Worm (Caenorhabditis elegans): ENCODE measurements around the gene mog-5.
A peak's percentile ranks its signal among the peaks of the same experiment; 100 is the strongest.

The mog-5 gene

DNA sequence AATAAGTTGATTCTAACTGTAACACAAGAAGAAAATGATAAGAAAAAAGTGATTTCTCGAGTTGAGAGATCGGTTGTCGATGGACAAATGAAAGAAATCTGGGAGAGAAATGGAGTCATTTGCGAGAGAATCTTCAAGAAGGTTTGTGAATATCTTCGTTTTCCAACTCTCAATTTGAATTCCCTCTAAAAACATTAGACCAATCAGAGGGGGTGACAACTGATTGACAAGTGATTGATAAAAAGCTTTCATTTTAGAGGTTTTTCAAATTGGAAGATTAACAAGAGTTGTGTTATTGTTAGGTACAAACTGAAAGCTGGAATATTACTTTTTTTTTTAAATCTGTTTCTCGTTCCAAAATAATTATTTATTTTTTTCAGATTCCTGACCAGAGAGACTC lies 18.6 kb downstream of the mog-5 start:
- TF ChIP-seq blmp-1 (tag; optimal IDR thresholded peaks at IDR 0.05; ENCODE audit: insufficient read depth): no peak
- TF ChIP-seq skn-1 (tag; optimal IDR thresholded peaks at IDR 0.05): no peak

DNA sequence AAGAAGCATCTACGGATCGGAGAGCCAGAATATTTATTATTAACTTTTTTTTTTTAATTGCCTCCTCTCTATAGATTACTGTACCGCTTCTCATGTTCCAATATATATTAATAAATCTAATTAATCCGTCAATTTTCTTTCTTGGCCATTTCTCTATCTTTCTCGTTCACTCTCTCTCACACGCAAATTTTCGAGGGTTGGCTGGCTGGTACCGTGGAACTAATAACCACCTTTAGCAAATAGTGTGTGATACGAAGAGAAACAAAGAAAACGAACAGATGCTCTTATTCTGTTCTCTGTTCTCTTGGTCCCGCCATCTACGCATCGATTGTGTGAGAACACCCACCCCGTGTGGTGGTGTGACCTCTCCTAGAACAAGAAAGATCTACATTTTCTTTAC lies 19.0 kb downstream of the mog-5 start:
- TF ChIP-seq lsy-2 (tag; optimal IDR thresholded peaks at IDR 0.05) (no peak), sem-4 (tag; optimal IDR thresholded peaks at IDR 0.05) (no peak)

DNA sequence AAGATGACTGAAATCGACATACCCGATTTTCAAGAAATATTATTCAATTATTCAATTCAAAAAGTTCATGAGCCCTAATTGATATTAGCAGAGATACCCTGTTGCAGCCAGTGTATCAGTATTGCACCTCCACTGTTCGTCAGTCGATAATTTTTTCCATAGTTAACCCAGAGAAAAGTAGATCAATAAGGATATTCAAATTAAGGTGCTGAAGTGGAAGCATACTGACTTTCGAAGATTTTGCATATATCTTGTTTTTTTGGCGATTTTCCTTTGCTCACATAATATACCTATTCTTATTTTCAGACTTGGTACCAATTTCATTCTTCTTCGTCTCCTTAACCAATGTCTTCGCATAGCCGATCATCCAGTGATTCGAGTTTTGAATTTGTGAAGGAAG lies 19.6 kb downstream of the mog-5 start, which contains the start of gene EEED8.15:
Gene EEED8.15, plus strand, starts transcription at position 301 of the 400 bp plus-strand sequence.
- no peak for TF ChIP-seq nhr-237 (tag; optimal IDR thresholded peaks at IDR 0.05)
- no peak for TF ChIP-seq nhr-11 (tag; optimal IDR thresholded peaks at IDR 0.05)
- no peak for TF ChIP-seq sem-4 (tag; optimal IDR thresholded peaks at IDR 0.05)
- TF ChIP-seq F13H6.1 (tag; optimal IDR thresholded peaks at IDR 0.05): no peak
- no peak for TF ChIP-seq nhr-12 (tag; optimal IDR thresholded peaks at IDR 0.05)
- TF ChIP-seq elt-1 (tag; optimal IDR thresholded peaks at IDR 0.05): no peak
- no peak for TF ChIP-seq lin-39 (tag; optimal IDR thresholded peaks at IDR 0.05)
- TF ChIP-seq ztf-1 (GFP tag; conservative IDR thresholded peaks at IDR 0.05): no peak
- TF ChIP-seq mab-5 (tag; optimal IDR thresholded peaks at IDR 0.05): no peak
- TF ChIP-seq elt-3 (tag; optimal IDR thresholded peaks at IDR 0.05): no peak
- TF ChIP-seq lin-13 (GFP tag; optimal IDR thresholded peaks at IDR 0.05): no peak
- no peak for TF ChIP-seq fos-1 (tag; optimal IDR thresholded peaks at IDR 0.05)
- no peak for TF ChIP-seq lin-11 (tag; optimal IDR thresholded peaks at IDR 0.05)
- TF ChIP-seq mdl-1 (tag; optimal IDR thresholded peaks at IDR 0.05): no peak

DNA sequence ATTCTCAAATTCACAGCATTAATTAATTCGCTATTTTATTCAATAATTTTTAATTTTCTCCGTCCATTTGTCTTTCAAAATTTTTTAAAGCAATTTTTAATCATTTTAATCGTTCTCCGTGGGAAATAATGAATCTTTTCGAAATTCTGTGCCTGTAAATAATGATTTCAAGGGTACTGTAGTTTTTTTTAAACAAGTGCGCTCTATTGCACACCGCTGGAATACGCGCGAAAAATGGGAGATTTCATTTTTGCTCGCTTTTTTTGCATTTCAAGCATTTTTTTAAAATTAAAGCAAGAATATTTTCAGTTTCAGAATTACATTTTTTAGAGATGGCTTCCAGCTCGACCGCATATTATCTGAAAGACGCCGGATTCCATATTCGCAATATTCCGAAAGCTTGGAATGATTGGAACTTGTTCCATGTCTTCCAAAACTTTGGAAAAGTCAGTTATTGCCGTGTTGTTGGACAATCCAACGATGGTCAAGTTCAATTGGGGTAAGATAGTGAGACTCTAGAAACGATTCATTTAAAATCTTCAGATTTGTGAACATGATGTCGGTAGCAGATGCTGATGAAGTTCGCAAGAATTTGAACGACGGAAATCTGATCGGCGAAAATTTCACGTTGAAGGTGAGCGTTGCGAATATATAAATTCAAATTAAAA lies 21.7 kb downstream of the mog-5 start, which contains the start of gene tofu-6:
Gene tofu-6, plus strand, starts transcription at position 302 of the 668 bp plus-strand sequence.
- TF ChIP-seq sma-3 (GFP tag; optimal IDR thresholded peaks at IDR 0.05) (no peak), nhr-25 (tag; optimal IDR thresholded peaks at IDR 0.05) (no peak), lsy-2 (tag; optimal IDR thresholded peaks at IDR 0.05) (peak in 1 of 2 experiments; percentile 93), ceh-82 (tag; optimal IDR thresholded peaks at IDR 0.05) (no peak), gmeb-1 (tag; optimal IDR thresholded peaks at IDR 0.05) (no peak), lin-39 (tag; optimal IDR thresholded peaks at IDR 0.05) (no peak), lin-11 (tag; optimal IDR thresholded peaks at IDR 0.05) (no peak), C34F6.9 (tag; optimal IDR thresholded peaks at IDR 0.05) (peak; percentile 9), mab-5 (tag; optimal IDR thresholded peaks at IDR 0.05) (no peak)

DNA sequence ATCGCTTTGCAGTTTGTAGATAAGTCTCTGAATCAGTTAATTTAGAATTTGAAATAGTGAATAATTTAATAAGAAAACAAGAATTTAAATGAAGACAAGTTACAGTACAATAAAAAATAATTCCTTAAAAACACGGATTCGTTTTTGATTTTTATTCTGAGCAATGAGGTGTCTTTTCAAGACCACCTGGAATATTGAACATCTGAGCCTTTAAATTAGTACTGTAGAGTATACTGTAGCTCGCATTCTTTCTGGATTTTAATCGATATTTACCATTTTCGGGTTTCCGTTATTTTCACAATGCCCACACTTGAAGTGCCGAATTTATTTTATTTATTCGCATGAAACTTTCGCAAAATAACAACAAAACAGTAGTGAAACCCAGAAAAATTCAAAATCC lies 24.5 kb downstream of the mog-5 start, which contains the start of gene F07F6.7:
Gene F07F6.7, minus strand, starts transcription at position 27 of the 400 bp plus-strand sequence.
- TF ChIP-seq lsy-2 (tag; optimal IDR thresholded peaks at IDR 0.05) (peak in 1 of 2 experiments; percentile 33), nhr-25 (tag; optimal IDR thresholded peaks at IDR 0.05) (peak; percentile 13), sem-4 (tag; optimal IDR thresholded peaks at IDR 0.05) (peak; percentile 7), zag-1 (tag; optimal IDR thresholded peaks at IDR 0.05) (no peak), ztf-4 (tag; optimal IDR thresholded peaks at IDR 0.05) (peak; percentile 12), sma-3 (GFP tag; optimal IDR thresholded peaks at IDR 0.05) (no peak), skn-1 (tag; optimal IDR thresholded peaks at IDR 0.05) (no peak)

DNA sequence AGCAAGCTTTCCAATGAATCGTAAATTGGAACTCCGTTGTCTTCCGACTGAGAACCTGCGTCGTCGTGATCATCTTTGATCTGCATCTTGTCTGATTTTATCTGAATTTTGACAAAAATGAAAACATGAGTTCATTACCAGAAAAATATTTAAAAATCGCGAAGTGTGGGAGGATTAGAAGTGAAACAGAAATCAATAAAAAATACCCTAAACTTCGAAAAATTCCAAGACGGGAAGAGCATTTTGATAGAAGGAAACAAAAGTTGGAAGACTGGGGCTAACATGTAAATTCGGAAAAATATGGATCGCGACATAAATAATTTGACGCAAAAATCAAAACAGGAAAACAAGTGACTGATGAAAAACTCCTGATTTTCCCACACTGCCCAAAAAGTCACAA lies 26.3 kb downstream of the mog-5 start, which contains the start of gene F07F6.8:
Gene F07F6.8, minus strand, starts transcription at position 101 of the 400 bp plus-strand sequence.
- TF ChIP-seq mbf-1 (tag; optimal IDR thresholded peaks at IDR 0.05) (no peak), lin-11 (tag; optimal IDR thresholded peaks at IDR 0.05) (no peak), mdl-1 (tag; optimal IDR thresholded peaks at IDR 0.05) (no peak), nhr-10 (tag; optimal IDR thresholded peaks at IDR 0.05) (no peak), C34F6.9 (tag; optimal IDR thresholded peaks at IDR 0.05) (no peak), ceh-16 (tag; optimal IDR thresholded peaks at IDR 0.05) (no peak), unc-39 (tag; optimal IDR thresholded peaks at IDR 0.05) (no peak), gmeb-1 (tag; optimal IDR thresholded peaks at IDR 0.05) (no peak), F13H6.1 (tag; optimal IDR thresholded peaks at IDR 0.05) (no peak), nhr-11 (tag; optimal IDR thresholded peaks at IDR 0.05) (no peak), ceh-82 (tag; optimal IDR thresholded peaks at IDR 0.05) (no peak), nhr-77 (tag; optimal IDR thresholded peaks at IDR 0.05) (no peak), zag-1 (tag; optimal IDR thresholded peaks at IDR 0.05) (no peak), lin-13 (GFP tag; optimal IDR thresholded peaks at IDR 0.05) (no peak), ZK546.5 (tag; optimal IDR thresholded peaks at IDR 0.05) (no peak), ztf-1 (GFP tag; conservative IDR thresholded peaks at IDR 0.05) (no peak)
